Worm (Caenorhabditis elegans) whole organism, late embryonic: ENCODE measurements around the gene K12H4.3.

ENCODE experiments used
- ceh-19 ChIP-seq: fragments of 200-800 bp; sonication (Bioruptor generic); optimal IDR thresholded peaks from 2 replicates; lab custom pipeline; 2018; ENCODE audit warnings: mild to moderate bottlenecking, missing genetic modification characterization, missing compliant biosample characterization
- unc-3 ChIP-seq, 2 experiments: fragments of 200-800 bp in 1 of 2; sonication (Bioruptor generic) in 1 of 2; sonication (generic microtip) in 1 of 2; conservative IDR thresholded peaks in 1 of 2; optimal IDR thresholded peaks in 1 of 2; 2 replicates each; pipeline versions ENCODE4 v1.3.6 to Lab custom; 2016 to 2022; ENCODE audit warnings: missing compliant biosample characterization in 2 of 2, missing genetic modification characterization in 2 of 2, missing genetic modification reagents in 1 of 2

DNA sequence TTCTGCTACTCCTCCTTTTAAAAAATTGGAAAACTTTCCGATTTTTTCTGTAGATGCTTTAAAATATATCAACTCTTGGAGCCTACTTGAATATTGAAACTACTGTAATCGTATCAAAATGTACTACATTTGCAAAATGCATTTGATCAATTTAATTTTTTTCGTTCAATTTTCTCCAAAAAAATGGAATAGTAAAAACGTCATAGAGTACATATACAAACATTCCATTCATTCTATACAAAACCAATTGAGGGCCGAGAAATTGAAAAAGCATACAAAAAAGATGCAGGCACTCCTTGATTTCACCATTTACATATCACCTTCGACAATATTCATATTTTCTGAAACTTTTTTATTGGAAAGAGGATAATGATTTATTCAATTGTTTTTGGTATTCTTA, 41.7 kb upstream of the K12H4.3 start, which contains the start of gene C06G4.6:
- no peak for TF ChIP-seq unc-3 (GFP tag; conservative IDR thresholded peaks at IDR 0.05; lab: Robert Waterston, UW)
- no peak for TF ChIP-seq unc-3 (tag; optimal IDR thresholded peaks at IDR 0.05; lab: Kevin White, UChicago)
- TF ChIP-seq ceh-19 (GFP tag; lab: Kevin White, UChicago), result no peak
